Fruit fly (Drosophila melanogaster): ENCODE results near the gene CG14834.

dm6 chr3L:7334990-7335389 lies 11.9 kb downstream of the CG14834 start, which contains the start of the genes wrm1 and wrm2:
- TF ChIP-seq psq (optimal IDR thresholded peaks at IDR 0.05) (no peak), usp (GFP tag; optimal IDR thresholded peaks at IDR 0.05) (no peak), EcR (GFP tag; optimal IDR thresholded peaks at IDR 0.05) (no peak), pan (optimal IDR thresholded peaks at IDR 0.05) (no peak), Dll (optimal IDR thresholded peaks at IDR 0.05) (no peak)
